Worm (Caenorhabditis elegans) whole organism, early embryonic: Measurements from ENCODE around the gene cin-4.

ENCODE experiments used
- B0310.2 ChIP-seq: sonication (generic microtip); optimal IDR thresholded peaks from 2 replicates; lab custom pipeline; 2016; ENCODE audit warnings: mild to moderate bottlenecking, missing genetic modification characterization, missing compliant biosample characterization
- F13C5.2 ChIP-seq: sonication (generic microtip); optimal IDR thresholded peaks from 2 replicates; lab custom pipeline; 2017; ENCODE audit warnings: mild to moderate bottlenecking, missing genetic modification characterization, inconsistent platforms, missing compliant biosample characterization
- aly-1 ChIP-seq: sonication (generic microtip); optimal IDR thresholded peaks from 2 replicates; lab custom pipeline; 2016; ENCODE audit warnings: missing genetic modification characterization, missing compliant biosample characterization
- ama-1 ChIP-seq: fragments of 150-350 bp; optimal IDR thresholded peaks from 2 replicates; lab custom pipeline; 2014
- ceh-13 ChIP-seq: fragments of 200-800 bp; sonication (Bioruptor generic); optimal IDR thresholded peaks from 2 replicates; lab custom pipeline; 2018; ENCODE audit warnings: mild to moderate bottlenecking, missing genetic modification characterization, missing compliant biosample characterization
- ceh-36 ChIP-seq: sonication (generic microtip); optimal IDR thresholded peaks from 2 replicates; lab custom pipeline; 2016; ENCODE audit warnings: missing genetic modification characterization, inconsistent platforms, missing compliant biosample characterization
- ets-7 ChIP-seq: sonication (generic microtip); optimal IDR thresholded peaks from 2 replicates; lab custom pipeline; 2016; ENCODE audit warnings: missing genotype, missing genetic modification characterization, missing compliant biosample characterization
- flt-1 ChIP-seq: fragments of 200-800 bp; sonication (Bioruptor generic); IDR thresholded peaks from 2 replicates; pipeline ENCODE4 v1.3.6; 2022; ENCODE audit warnings: missing genetic modification characterization, missing compliant biosample characterization
- hmbx-1 ChIP-seq: sonication (generic microtip); optimal IDR thresholded peaks from 2 replicates; lab custom pipeline; 2016; ENCODE audit warnings: mild to moderate bottlenecking, missing genetic modification characterization, missing compliant biosample characterization
- hmg-4 ChIP-seq: fragments of 200-800 bp; sonication (Bioruptor generic); optimal IDR thresholded peaks from 2 replicates; lab custom pipeline; 2018; ENCODE audit warnings: mild to moderate bottlenecking, missing genetic modification characterization, missing compliant biosample characterization
- hnd-1 ChIP-seq: sonication (generic microtip); optimal IDR thresholded peaks from 2 replicates; lab custom pipeline; 2016; ENCODE audit warnings: missing genetic modification characterization, missing compliant biosample characterization
- pes-1 ChIP-seq: fragments of 200-800 bp; sonication (Bioruptor generic); IDR thresholded peaks from 2 replicates; pipeline ENCODE4 v1.3.6; 2022; ENCODE audit warnings: missing genetic modification reagents, missing genetic modification characterization, missing compliant biosample characterization
- scrt-1 ChIP-seq: fragments of 200-800 bp; sonication (Bioruptor generic); IDR thresholded peaks from 2 replicates; pipeline ENCODE4 v1.3.6; 2022; ENCODE audit warnings: missing genetic modification characterization, missing compliant biosample characterization
- sea-1 ChIP-seq: fragments of 200-800 bp; sonication (Bioruptor generic); conservative IDR thresholded peaks from 2 replicates; pipeline ENCODE4 v1.3.6; 2022; ENCODE audit warnings: missing genetic modification characterization, missing compliant biosample characterization
- tbx-11 ChIP-seq: fragments of 200-800 bp; sonication (Bioruptor generic); IDR thresholded peaks from 2 replicates; pipeline ENCODE4 v1.3.6; 2022; ENCODE audit warnings: missing genetic modification characterization, missing compliant biosample characterization
- tbx-37 ChIP-seq: fragments of 200-800 bp; sonication (Bioruptor generic); conservative IDR thresholded peaks from 2 replicates; pipeline ENCODE4 v1.3.6; 2022; ENCODE audit warnings: missing genetic modification reagents, missing genetic modification characterization, missing compliant biosample characterization
- tra-4 ChIP-seq: sonication (generic microtip); optimal IDR thresholded peaks from 2 replicates; lab custom pipeline; 2017; ENCODE audit warnings: missing genetic modification characterization, missing compliant biosample characterization

The cin-4 gene

DNA sequence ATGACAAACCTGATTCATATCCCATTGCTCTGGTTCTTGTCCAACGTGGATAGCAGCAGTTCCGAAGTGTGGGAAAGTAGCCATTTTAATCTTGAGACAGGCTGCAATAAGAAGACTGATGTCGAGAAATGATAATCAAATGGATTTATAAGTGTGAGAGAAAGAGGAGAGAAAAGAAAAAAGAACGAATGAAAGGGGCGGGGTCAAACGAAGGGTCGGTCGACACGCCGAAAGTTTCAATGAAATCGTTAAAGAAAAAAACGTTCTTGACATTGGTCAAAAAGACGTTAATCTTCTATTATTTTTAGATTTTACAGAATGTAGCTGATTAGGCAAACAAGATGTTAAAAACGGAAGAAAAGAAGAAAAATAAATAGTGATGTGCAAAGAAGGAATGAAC is 19.8 kb downstream of the cin-4 start, which contains the start of gene cth-2:
cth-2 (minus strand) TSS at position 101 of the 400 bp plus-strand sequence.
- no peak for TF ChIP-seq sea-1 (GFP tag; lab: Robert Waterston, UW)
- no peak for TF ChIP-seq aly-1 (tag; lab: Kevin White, UChicago)
- no peak for TF ChIP-seq tbx-37 (GFP tag; lab: Robert Waterston, UW)
- no peak for TF ChIP-seq ama-1 (lab: Kevin White, UChicago)
- TF ChIP-seq pes-1 = no peak
- no peak for TF ChIP-seq F13C5.2 (tag; lab: Kevin White, UChicago)

- no peak for TF ChIP-seq sea-1 (GFP tag; lab: Robert Waterston, UW)
- TF ChIP-seq hmbx-1 (tag; lab: Kevin White, UChicago) = no peak
- no peak for TF ChIP-seq ceh-36 (tag; lab: Kevin White, UChicago)
- TF ChIP-seq ama-1 (lab: Kevin White, UChicago) = no peak
- no peak for TF ChIP-seq ets-7
- no peak for TF ChIP-seq flt-1 (GFP tag; lab: Robert Waterston, UW)
- TF ChIP-seq tbx-37 (GFP tag; lab: Robert Waterston, UW) = no peak
- TF ChIP-seq tra-4 (tag; lab: Kevin White, UChicago) = no peak
- no peak for TF ChIP-seq aly-1 (tag; lab: Kevin White, UChicago)
- no peak for TF ChIP-seq B0310.2 (tag; lab: Kevin White, UChicago)
- TF ChIP-seq ceh-13 = no peak
- TF ChIP-seq hmg-4 = no peak
- TF ChIP-seq tbx-11 (GFP tag; lab: Robert Waterston, UW) = no peak
- TF ChIP-seq pes-1 = no peak
- TF ChIP-seq F13C5.2 (tag; lab: Kevin White, UChicago) = no peak
These were observed 21.2 kb downstream of the cin-4 start for ce11 chrII:7059274-7059757.

DNA sequence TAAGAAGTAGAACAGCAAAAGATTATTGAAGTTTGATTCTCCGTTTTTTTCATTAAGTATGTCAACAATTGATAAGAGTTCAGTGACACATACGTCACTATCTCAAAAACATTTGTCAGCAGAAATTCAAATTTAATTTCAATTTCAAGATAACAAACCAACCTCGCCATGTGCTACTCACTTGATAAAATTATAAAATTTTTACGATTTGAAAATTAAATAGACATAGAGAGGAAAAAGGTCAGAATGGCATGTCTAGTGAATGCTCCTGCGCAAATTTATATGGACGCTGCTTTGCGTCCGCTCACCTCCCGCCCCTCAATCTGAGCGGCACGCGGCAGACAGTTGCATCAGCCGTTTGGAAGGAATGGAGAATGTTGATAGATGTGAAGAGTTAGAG is 22.1 kb downstream of the cin-4 start:
- no peak for TF ChIP-seq B0310.2 (tag; lab: Kevin White, UChicago)
- no peak for TF ChIP-seq ceh-13
- no peak for TF ChIP-seq scrt-1 (GFP tag; lab: Robert Waterston, UW)
- TF ChIP-seq ceh-36 (tag; lab: Kevin White, UChicago) = no peak
- TF ChIP-seq tbx-37 (GFP tag; lab: Robert Waterston, UW) = no peak
- no peak for TF ChIP-seq tbx-11 (GFP tag; lab: Robert Waterston, UW)
- no peak for TF ChIP-seq ama-1 (lab: Kevin White, UChicago)
- TF ChIP-seq hnd-1 = no peak
- no peak for TF ChIP-seq tra-4 (tag; lab: Kevin White, UChicago)
- no peak for TF ChIP-seq hmg-4
- TF ChIP-seq hmbx-1 (tag; lab: Kevin White, UChicago) = no peak
- TF ChIP-seq ets-7 = no peak
- TF ChIP-seq aly-1 (tag; lab: Kevin White, UChicago) = no peak
- no peak for TF ChIP-seq F13C5.2 (tag; lab: Kevin White, UChicago)
- TF ChIP-seq flt-1 (GFP tag; lab: Robert Waterston, UW) = no peak

- TF ChIP-seq hmg-4 (no peak), tbx-37 (GFP tag; lab: Robert Waterston, UW) (no peak)
These were observed 22.7 kb downstream of the cin-4 start for ce11 chrII:7060791-7061190.

ce11 chrII:7061730-7062129 is 23.6 kb downstream of the cin-4 start, which contains the start of gene acs-6:
Gene acs-6, plus strand, starts transcription at chrII:7062030.
- TF ChIP-seq hmg-4 = no peak

ce11 chrII:7065391-7065790 is 27.3 kb downstream of the cin-4 start, which contains the start of gene nos-2:
Gene nos-2, plus strand, starts transcription at chrII:7065618.
- TF ChIP-seq ceh-13 (no peak), aly-1 (tag; lab: Kevin White, UChicago) (no peak), tbx-11 (GFP tag; lab: Robert Waterston, UW) (no peak), flt-1 (GFP tag; lab: Robert Waterston, UW) (no peak), tra-4 (tag; lab: Kevin White, UChicago) (no peak), hmg-4 (no peak), ceh-36 (tag; lab: Kevin White, UChicago) (no peak), ama-1 (lab: Kevin White, UChicago) (no peak), F13C5.2 (tag; lab: Kevin White, UChicago) (no peak), hnd-1 (no peak), tbx-37 (GFP tag; lab: Robert Waterston, UW) (no peak), scrt-1 (GFP tag; lab: Robert Waterston, UW) (no peak), ets-7 (no peak), sea-1 (GFP tag; lab: Robert Waterston, UW) (no peak), pes-1 (no peak), hmbx-1 (tag; lab: Kevin White, UChicago) (no peak), B0310.2 (tag; lab: Kevin White, UChicago) (no peak)

DNA sequence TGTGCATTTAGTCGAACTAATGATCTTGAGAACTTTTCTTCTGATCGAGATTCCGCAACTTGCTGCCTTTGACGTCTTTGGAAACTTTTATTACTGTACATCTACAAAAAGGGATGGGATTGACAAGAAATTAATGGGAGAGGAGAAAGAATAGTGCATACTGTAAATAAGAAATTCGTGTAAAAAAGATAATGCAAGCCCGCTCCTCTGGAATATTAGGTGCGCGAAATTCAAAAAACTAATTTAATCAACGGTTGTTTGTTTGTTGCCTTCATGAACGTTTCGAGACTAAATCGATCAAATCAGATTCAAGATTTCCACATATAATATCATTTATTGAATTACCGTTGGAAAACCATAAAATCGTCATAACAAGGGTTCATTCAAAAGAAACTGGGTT is 31.8 kb downstream of the cin-4 start, which contains the start of gene him-14:
him-14 (minus strand) TSS at position 101 of the 400 bp plus-strand sequence.
- no peak for TF ChIP-seq aly-1 (tag; lab: Kevin White, UChicago)
- no peak for TF ChIP-seq hnd-1
- TF ChIP-seq tra-4 (tag; lab: Kevin White, UChicago) = no peak
- TF ChIP-seq hmbx-1 (tag; lab: Kevin White, UChicago) = no peak
- no peak for TF ChIP-seq hmg-4
- TF ChIP-seq B0310.2 (tag; lab: Kevin White, UChicago) = no peak
- no peak for TF ChIP-seq sea-1 (GFP tag; lab: Robert Waterston, UW)
- no peak for TF ChIP-seq ets-7
- no peak for TF ChIP-seq tbx-11 (GFP tag; lab: Robert Waterston, UW)
- TF ChIP-seq ceh-13 = no peak
- no peak for TF ChIP-seq tbx-37 (GFP tag; lab: Robert Waterston, UW)
- no peak for TF ChIP-seq flt-1 (GFP tag; lab: Robert Waterston, UW)

ce11 chrII:7070434-7070833 is 32.3 kb downstream of the cin-4 start:
- TF ChIP-seq aly-1 (tag; lab: Kevin White, UChicago) (no peak), F13C5.2 (tag; lab: Kevin White, UChicago) (no peak), ceh-13 (no peak), tbx-37 (GFP tag; lab: Robert Waterston, UW) (no peak), flt-1 (GFP tag; lab: Robert Waterston, UW) (no peak), B0310.2 (tag; lab: Kevin White, UChicago) (no peak), hmbx-1 (tag; lab: Kevin White, UChicago) (no peak), hnd-1 (no peak), sea-1 (GFP tag; lab: Robert Waterston, UW) (no peak), ama-1 (lab: Kevin White, UChicago) (no peak), pes-1 (no peak), tra-4 (tag; lab: Kevin White, UChicago) (no peak)
